Worm (Caenorhabditis elegans) whole organism, L2 larva: ENCODE results near the gene copz-1.
A peak's percentile ranks its signal among the peaks of the same experiment; 100 is the strongest.

Experiments used
- C34F6.9 ChIP-seq: fragments of 150-350 bp; optimal IDR thresholded peaks from 2 replicates; lab custom pipeline; 2014; ENCODE audit warnings: missing biosample characterization, missing genetic modification characterization
- F13H6.1 ChIP-seq: sonication (generic microtip); optimal IDR thresholded peaks from 2 replicates; lab custom pipeline; 2016; ENCODE audit warnings: missing genetic modification characterization, missing compliant biosample characterization
- R02D3.7 ChIP-seq: fragments of 150-350 bp; optimal IDR thresholded peaks from 2 replicates; lab custom pipeline; 2014; ENCODE audit warnings: missing biosample characterization, missing genetic modification characterization
- Y55F3AM.14 ChIP-seq: fragments of 200-800 bp; sonication (Bioruptor generic); optimal IDR thresholded peaks from 2 replicates; lab custom pipeline; 2018; ENCODE audit warnings: mild to moderate bottlenecking, missing genetic modification characterization, missing compliant biosample characterization
- ZK546.5 ChIP-seq: sonication (generic microtip); optimal IDR thresholded peaks from 2 replicates; lab custom pipeline; 2017; ENCODE audit warnings: missing biosample characterization, missing genetic modification characterization
- alr-1 ChIP-seq: fragments of 150-350 bp; optimal IDR thresholded peaks from 2 replicates; lab custom pipeline; 2014; ENCODE audit warnings: missing biosample characterization, missing genetic modification characterization
- aly-2 ChIP-seq: fragments of 150-350 bp; optimal IDR thresholded peaks from 2 replicates; lab custom pipeline; 2014; ENCODE audit warnings: missing biosample characterization, missing genetic modification characterization
- ama-1 ChIP-seq: fragments of 150-350 bp; optimal IDR thresholded peaks from 2 replicates; lab custom pipeline; 2018; ENCODE audit warnings: inconsistent platforms
- blmp-1 ChIP-seq: sonication (generic microtip); optimal IDR thresholded peaks from 2 replicates; lab custom pipeline; 2017; ENCODE audit warnings: missing genetic modification characterization, mild to moderate bottlenecking, missing compliant biosample characterization, antibody characterized with exemption, moderate library complexity; ENCODE audit not compliant: insufficient read depth
- ceh-16 ChIP-seq: fragments of 150-350 bp; optimal IDR thresholded peaks from 2 replicates; lab custom pipeline; 2014; ENCODE audit warnings: missing biosample characterization, missing genetic modification characterization
- ceh-82 ChIP-seq: fragments of 150-350 bp; optimal IDR thresholded peaks from 2 replicates; lab custom pipeline; 2014; ENCODE audit warnings: missing biosample characterization, missing genetic modification characterization
- crh-2 ChIP-seq: sonication (generic microtip); optimal IDR thresholded peaks from 2 replicates; lab custom pipeline; 2017; ENCODE audit warnings: missing biosample characterization, missing genetic modification characterization
- dmd-4 ChIP-seq: sonication (generic microtip); optimal IDR thresholded peaks from 2 replicates; lab custom pipeline; 2017; ENCODE audit warnings: missing biosample characterization, missing genetic modification characterization
- egl-27 ChIP-seq: sonication (generic microtip); optimal IDR thresholded peaks from 3 replicates; lab custom pipeline; 2017; ENCODE audit warnings: missing biosample characterization, missing genetic modification reagents, missing genetic modification characterization
- elt-1 ChIP-seq: fragments of 150-350 bp; optimal IDR thresholded peaks from 2 replicates; lab custom pipeline; 2014; ENCODE audit warnings: missing biosample characterization, missing genetic modification characterization
- elt-3 ChIP-seq: sonication (generic microtip); optimal IDR thresholded peaks from 2 replicates; lab custom pipeline; 2017; ENCODE audit warnings: missing biosample characterization, missing genetic modification characterization
- fos-1 ChIP-seq: fragments of 150-350 bp; optimal IDR thresholded peaks from 2 replicates; lab custom pipeline; 2014; ENCODE audit warnings: missing biosample characterization, missing genetic modification characterization
- gmeb-1 ChIP-seq: fragments of 150-350 bp; optimal IDR thresholded peaks from 2 replicates; lab custom pipeline; 2014; ENCODE audit warnings: missing biosample characterization, missing genetic modification characterization
- lin-11 ChIP-seq: fragments of 150-350 bp; sonication (generic microtip); optimal IDR thresholded peaks from 2 replicates; lab custom pipeline; 2014; ENCODE audit warnings: missing biosample characterization, missing genetic modification characterization, inconsistent platforms, mixed read lengths
- lin-13 ChIP-seq: fragments of 150-350 bp; optimal IDR thresholded peaks from 2 replicates; lab custom pipeline; 2014; ENCODE audit warnings: missing biosample characterization, missing genetic modification reagents, missing genetic modification characterization
- lin-39 ChIP-seq: fragments of 150-350 bp; optimal IDR thresholded peaks from 2 replicates; lab custom pipeline; 2014; ENCODE audit warnings: missing biosample characterization, missing genetic modification reagents, missing genetic modification characterization
- lsy-2 ChIP-seq, 2 experiments: fragments of 150-350 bp in 1 of 2; sonication (generic microtip) in 1 of 2; optimal IDR thresholded peaks; 2 replicates each; lab custom pipeline; 2014 to 2017; ENCODE audit warnings: missing biosample characterization in 2 of 2, missing genetic modification characterization in 2 of 2
- mab-5 ChIP-seq: fragments of 150-350 bp; optimal IDR thresholded peaks from 2 replicates; lab custom pipeline; 2014; ENCODE audit warnings: missing biosample characterization, missing genetic modification characterization
- mbf-1 ChIP-seq: sonication (generic microtip); optimal IDR thresholded peaks from 2 replicates; lab custom pipeline; 2017; ENCODE audit warnings: missing biosample characterization, missing genetic modification characterization
- mdl-1 ChIP-seq, 2 experiments: fragments of 150-350 bp in 1 of 2; sonication (generic microtip) in 1 of 2; optimal IDR thresholded peaks; 2 replicates each; lab custom pipeline; 2017; ENCODE audit warnings: missing biosample characterization in 2 of 2, missing genetic modification characterization in 2 of 2
- nhr-10 ChIP-seq: sonication (generic microtip); optimal IDR thresholded peaks from 2 replicates; lab custom pipeline; 2017; ENCODE audit warnings: missing biosample characterization, missing genetic modification characterization
- nhr-11 ChIP-seq: fragments of 150-350 bp; optimal IDR thresholded peaks from 2 replicates; lab custom pipeline; 2014; ENCODE audit warnings: missing biosample characterization, missing genetic modification characterization
- nhr-12 ChIP-seq: fragments of 150-350 bp; optimal IDR thresholded peaks from 2 replicates; lab custom pipeline; 2014; ENCODE audit warnings: missing biosample characterization, missing genetic modification characterization
- nhr-129 ChIP-seq: fragments of 150-350 bp; optimal IDR thresholded peaks from 2 replicates; lab custom pipeline; 2014; ENCODE audit warnings: missing biosample characterization, missing genetic modification characterization
- nhr-21 ChIP-seq: fragments of 150-350 bp; optimal IDR thresholded peaks from 2 replicates; lab custom pipeline; 2014; ENCODE audit warnings: missing biosample characterization, missing genetic modification characterization
- nhr-23 ChIP-seq: fragments of 150-350 bp; optimal IDR thresholded peaks from 2 replicates; lab custom pipeline; 2014; ENCODE audit warnings: missing biosample characterization, missing genetic modification reagents, missing genetic modification characterization
- nhr-237 ChIP-seq: fragments of 150-350 bp; optimal IDR thresholded peaks from 2 replicates; lab custom pipeline; 2014; ENCODE audit warnings: missing biosample characterization, missing genetic modification characterization
- nhr-25 ChIP-seq: fragments of 150-350 bp; sonication (generic microtip); optimal IDR thresholded peaks from 3 replicates; lab custom pipeline; 2014; ENCODE audit warnings: missing biosample characterization, missing genetic modification characterization
- nhr-6 ChIP-seq: fragments of 150-350 bp; optimal IDR thresholded peaks from 2 replicates; lab custom pipeline; 2014; ENCODE audit warnings: missing biosample characterization, missing genetic modification characterization
- nhr-77 ChIP-seq: fragments of 150-350 bp; optimal IDR thresholded peaks from 2 replicates; lab custom pipeline; 2014; ENCODE audit warnings: missing biosample characterization, missing genetic modification characterization
- peb-1 ChIP-seq: fragments of 150-350 bp; optimal IDR thresholded peaks from 2 replicates; lab custom pipeline; 2014; ENCODE audit warnings: missing biosample characterization, missing genetic modification characterization
- sem-4 ChIP-seq: fragments of 150-350 bp; optimal IDR thresholded peaks from 2 replicates; lab custom pipeline; 2014; ENCODE audit warnings: missing biosample characterization, missing genetic modification reagents, missing genetic modification characterization
- skn-1 ChIP-seq: sonication (generic microtip); optimal IDR thresholded peaks from 2 replicates; lab custom pipeline; 2017; ENCODE audit warnings: missing biosample characterization, missing genetic modification characterization
- sma-3 ChIP-seq: sonication (generic microtip); optimal IDR thresholded peaks from 2 replicates; lab custom pipeline; 2016; ENCODE audit warnings: missing genetic modification reagents, missing genetic modification characterization, missing compliant biosample characterization
- sma-9 ChIP-seq, 2 experiments: fragments of 150-350 bp in 1 of 2; sonication (generic microtip) in 1 of 2; optimal IDR thresholded peaks; 2 replicates each; lab custom pipeline; 2014 to 2016; ENCODE audit warnings: missing genetic modification characterization in 2 of 2, mild to moderate bottlenecking in 1 of 2, missing biosample characterization in 1 of 2, missing compliant biosample characterization in 1 of 2, missing genetic modification reagents in 1 of 2, moderate library complexity in 1 of 2
- snpc-4 ChIP-seq: fragments of 150-350 bp; optimal IDR thresholded peaks from 2 replicates; lab custom pipeline; 2014; ENCODE audit warnings: missing biosample characterization, missing genetic modification characterization
- unc-39 ChIP-seq: fragments of 150-350 bp; optimal IDR thresholded peaks from 2 replicates; lab custom pipeline; 2014; ENCODE audit warnings: missing biosample characterization, missing genetic modification characterization
- unc-55 ChIP-seq: fragments of 150-350 bp; sonication (generic microtip); optimal IDR thresholded peaks from 3 replicates; lab custom pipeline; 2014; ENCODE audit warnings: missing biosample characterization, missing genetic modification reagents, missing genetic modification characterization
- unc-62 ChIP-seq: fragments of 150-350 bp; optimal IDR thresholded peaks from 2 replicates; lab custom pipeline; 2014; ENCODE audit warnings: missing biosample characterization, missing genetic modification reagents, missing genetic modification characterization
- zag-1 ChIP-seq: fragments of 150-350 bp; optimal IDR thresholded peaks from 2 replicates; lab custom pipeline; 2014; ENCODE audit warnings: missing biosample characterization, missing genetic modification characterization
- ztf-1 ChIP-seq: fragments of 200-800 bp; sonication (Bioruptor generic); conservative IDR thresholded peaks from 2 replicates; pipeline ENCODE4 v1.3.6; 2022; ENCODE audit warnings: missing genetic modification characterization, missing compliant biosample characterization
- ztf-11 ChIP-seq: sonication (generic microtip); optimal IDR thresholded peaks from 2 replicates; lab custom pipeline; 2017; ENCODE audit warnings: missing biosample characterization, missing genetic modification characterization
- ztf-4 ChIP-seq: fragments of 150-350 bp; optimal IDR thresholded peaks from 2 replicates; lab custom pipeline; 2014; ENCODE audit warnings: missing biosample characterization, missing genetic modification characterization

The copz-1 gene

ce11 chrII:10838550-10838949 is 34.1 kb upstream of the copz-1 start:
- TF ChIP-seq ceh-82 (tag; lab: Kevin White, UChicago) (no peak), dmd-4 (tag; lab: Kevin White, UChicago) (no peak), ceh-16 (no peak), nhr-12 (tag; lab: Kevin White, UChicago) (no peak), lin-13 (GFP tag; lab: Kevin White, UChicago) (no peak), mbf-1 (tag; lab: Kevin White, UChicago) (no peak), R02D3.7 (tag; lab: Kevin White, UChicago) (no peak), C34F6.9 (no peak), peb-1 (tag; lab: Kevin White, UChicago) (no peak), nhr-77 (tag; lab: Kevin White, UChicago) (no peak), unc-39 (tag; lab: Kevin White, UChicago) (no peak), unc-62 (GFP tag; lab: Kevin White, UChicago) (no peak), zag-1 (tag; lab: Kevin White, UChicago) (no peak), mab-5 (no peak), crh-2 (no peak), ztf-11 (no peak)

ce11 chrII:10840067-10840466 is 32.6 kb upstream of the copz-1 start:
- TF ChIP-seq nhr-77 (tag; lab: Kevin White, UChicago), result no peak
- no peak for TF ChIP-seq elt-1 (tag; lab: Kevin White, UChicago)
- TF ChIP-seq nhr-10, result no peak
- peak; percentile 59 for TF ChIP-seq fos-1 (tag; lab: Kevin White, UChicago)
- peak; percentile 59 for TF ChIP-seq nhr-25 (tag; lab: Kevin White, UChicago)
- no peak for TF ChIP-seq dmd-4 (tag; lab: Kevin White, UChicago)
- peak; percentile 45 for TF ChIP-seq zag-1 (tag; lab: Kevin White, UChicago)
- no peak for TF ChIP-seq nhr-11
- peak; percentile 48 for TF ChIP-seq egl-27
- no peak for TF ChIP-seq alr-1 (tag; lab: Kevin White, UChicago)
- TF ChIP-seq ceh-16, result peak; percentile 11
- TF ChIP-seq skn-1, result no peak
- TF ChIP-seq F13H6.1 (tag; lab: Kevin White, UChicago), result peak; percentile 80
- no peak for TF ChIP-seq ztf-11
- peak; percentile 91 for TF ChIP-seq nhr-129
- peak; percentile 74 for TF ChIP-seq Y55F3AM.14 (GFP tag; lab: Kevin White, UChicago)
- TF ChIP-seq lin-39 (tag; lab: Kevin White, UChicago), result no peak
- TF ChIP-seq crh-2, result peak; percentile 81
- peak; percentile 24 for TF ChIP-seq R02D3.7 (tag; lab: Kevin White, UChicago)
- TF ChIP-seq peb-1 (tag; lab: Kevin White, UChicago), result no peak
- no peak for TF ChIP-seq ztf-1 (GFP tag; lab: Robert Waterston, UW)
- TF ChIP-seq nhr-23 (tag; lab: Kevin White, UChicago), result no peak
- peak; percentile 87 for TF ChIP-seq nhr-21 (tag; lab: Kevin White, UChicago)
- peak; percentile 79 for TF ChIP-seq C34F6.9
- TF ChIP-seq elt-3, result no peak
- TF ChIP-seq ZK546.5 (tag; lab: Kevin White, UChicago), result no peak
- peak; percentile 81 for TF ChIP-seq sma-9 (GFP tag; optimal IDR thresholded peaks at IDR 0.05; lab: Kevin White, UChicago)
- TF ChIP-seq sma-9 (tag; optimal IDR thresholded peaks at IDR 0.05; lab: Kevin White, UChicago), result no peak
- TF ChIP-seq unc-39 (tag; lab: Kevin White, UChicago), result no peak
- TF ChIP-seq mbf-1 (tag; lab: Kevin White, UChicago), result no peak
- no peak for TF ChIP-seq aly-2 (tag; lab: Kevin White, UChicago)
- TF ChIP-seq lin-13 (GFP tag; lab: Kevin White, UChicago), result peak; percentile 74
- TF ChIP-seq sem-4, result peak; percentile 41
- peak; percentile 49 for TF ChIP-seq nhr-6
- no peak for TF ChIP-seq ceh-82 (tag; lab: Kevin White, UChicago)
- no peak for TF ChIP-seq nhr-12 (tag; lab: Kevin White, UChicago)
- peak; percentile 12 to 40 for TF ChIP-seq mdl-1 (tag; optimal IDR thresholded peaks at IDR 0.05; lab: Kevin White, UChicago)
- peak; percentile 28 for TF ChIP-seq blmp-1 (tag; lab: Kevin White, UChicago)
- TF ChIP-seq unc-62 (GFP tag; lab: Kevin White, UChicago), result no peak
- TF ChIP-seq unc-55 (GFP tag; lab: Kevin White, UChicago), result peak; percentile 47
- TF ChIP-seq sma-3 (GFP tag; lab: Kevin White, UChicago), result peak; percentile 78
- TF ChIP-seq lin-11 (tag; lab: Kevin White, UChicago), result peak; percentile 53
- no peak for TF ChIP-seq ama-1
- TF ChIP-seq nhr-237 (tag; lab: Kevin White, UChicago), result no peak
- TF ChIP-seq mab-5, result peak; percentile 51
- peak; percentile 79 for TF ChIP-seq gmeb-1
- peak; percentile 39 for TF ChIP-seq ztf-4
- peak; percentile 75 for TF ChIP-seq snpc-4
- TF ChIP-seq lsy-2 (tag; optimal IDR thresholded peaks at IDR 0.05; lab: Kevin White, UChicago), result peak; percentile 63 to 82
